Fruit fly (Drosophila melanogaster): ENCODE data around the gene CG13310.

dm6 chr3L:8777313-8777924 lies 22.9 kb downstream of the CG13310 start:
- TF ChIP-seq tgo (GFP tag; IDR thresholded peaks at IDR 0.05) (no peak), D19A (tag; optimal IDR thresholded peaks at IDR 0.05) (no peak), CG17361 (GFP tag; IDR thresholded peaks at IDR 0.05) (no peak), Hr3 (GFP tag; optimal IDR thresholded peaks at IDR 0.05) (no peak), CG33213 (GFP tag; optimal IDR thresholded peaks at IDR 0.05) (no peak), lab (GFP tag; optimal IDR thresholded peaks at IDR 0.05) (no peak), CG4328 (GFP tag; optimal IDR thresholded peaks at IDR 0.05) (no peak), B-H1 (GFP tag; IDR thresholded peaks at IDR 0.05) (no peak), al (GFP tag; IDR thresholded peaks at IDR 0.05) (no peak), Gug (GFP tag; IDR thresholded peaks at IDR 0.05) (no peak)

All from whole organism, embryonic.